Fruit fly (Drosophila melanogaster): ENCODE data around the gene dpy.

- no peak for TF ChIP-seq CG8478 (optimal IDR thresholded peaks at IDR 0.05)
- peak in 1 of 2 experiments; percentile 42 for TF ChIP-seq CTCF (optimal IDR thresholded peaks at IDR 0.05)
These were observed 155.7 kb downstream of the dpy start, which contains the start of gene RpL27A for dm6 chr2L:4458119-4459056.
